Worm (Caenorhabditis elegans): ENCODE results near the gene F18E2.15.

Gene F18E2.15

ce11 chrV:12760913-12761312 lies at the start of gene F18E2.15:
F18E2.15 (minus strand) TSS chrV:12761013.
- TF ChIP-seq ceh-36 (tag; optimal IDR thresholded peaks at IDR 0.05) (no peak), pes-1 (GFP tag; IDR thresholded peaks at IDR 0.05) (no peak), B0310.2 (tag; optimal IDR thresholded peaks at IDR 0.05) (no peak), hnd-1 (tag; optimal IDR thresholded peaks at IDR 0.05) (no peak), tra-4 (tag; optimal IDR thresholded peaks at IDR 0.05) (no peak), sea-1 (GFP tag; conservative IDR thresholded peaks at IDR 0.05) (no peak), F13C5.2 (tag; optimal IDR thresholded peaks at IDR 0.05) (no peak), hmbx-1 (tag; optimal IDR thresholded peaks at IDR 0.05) (no peak), tbx-37 (GFP tag; conservative IDR thresholded peaks at IDR 0.05) (no peak), ets-7 (tag; optimal IDR thresholded peaks at IDR 0.05) (no peak), ama-1 (optimal IDR thresholded peaks at IDR 0.05) (no peak), tbx-11 (GFP tag; IDR thresholded peaks at IDR 0.05) (no peak), scrt-1 (GFP tag; IDR thresholded peaks at IDR 0.05) (no peak), hmg-4 (GFP tag; optimal IDR thresholded peaks at IDR 0.05) (no peak), aly-1 (tag; optimal IDR thresholded peaks at IDR 0.05) (no peak), ceh-13 (GFP tag; optimal IDR thresholded peaks at IDR 0.05) (no peak), flt-1 (GFP tag; IDR thresholded peaks at IDR 0.05) (no peak)

ce11 chrV:12809876-12810275 lies 49.1 kb upstream of the F18E2.15 start, which contains the start of gene ZC443.1:
ZC443.1 (minus strand) TSS chrV:12810080.
- TF ChIP-seq tbx-11 (GFP tag; IDR thresholded peaks at IDR 0.05): no peak
- TF ChIP-seq hmbx-1 (tag; optimal IDR thresholded peaks at IDR 0.05): no peak

- TF ChIP-seq ceh-13 (GFP tag; optimal IDR thresholded peaks at IDR 0.05) (no peak), ama-1 (optimal IDR thresholded peaks at IDR 0.05) (no peak), aly-1 (tag; optimal IDR thresholded peaks at IDR 0.05) (no peak), hmg-4 (GFP tag; optimal IDR thresholded peaks at IDR 0.05) (no peak), hnd-1 (tag; optimal IDR thresholded peaks at IDR 0.05) (no peak)
Measured at ce11 chrV:12806190-12806589, 45.4 kb upstream of the F18E2.15 start, which contains the start of gene ZC443.7. ZC443.7 (plus strand) TSS chrV:12806490.

- TF ChIP-seq hmg-4 (GFP tag; optimal IDR thresholded peaks at IDR 0.05) (no peak), ama-1 (optimal IDR thresholded peaks at IDR 0.05) (no peak), F13C5.2 (tag; optimal IDR thresholded peaks at IDR 0.05) (no peak), B0310.2 (tag; optimal IDR thresholded peaks at IDR 0.05) (no peak), tbx-37 (GFP tag; conservative IDR thresholded peaks at IDR 0.05) (no peak), ceh-13 (GFP tag; optimal IDR thresholded peaks at IDR 0.05) (no peak), flt-1 (GFP tag; IDR thresholded peaks at IDR 0.05) (no peak), hmbx-1 (tag; optimal IDR thresholded peaks at IDR 0.05) (no peak), hnd-1 (tag; optimal IDR thresholded peaks at IDR 0.05) (no peak)
Measured at ce11 chrV:12803274-12803673, 42.5 kb upstream of the F18E2.15 start, which contains the start of gene srbc-45. srbc-45 (plus strand) TSS chrV:12803574.

ce11 chrV:12800171-12800570 lies 39.4 kb upstream of the F18E2.15 start, which contains the start of gene ugt-3:
ugt-3 (minus strand) TSS chrV:12800271.
- TF ChIP-seq B0310.2 (tag; optimal IDR thresholded peaks at IDR 0.05): no peak
- no peak for TF ChIP-seq hmg-4 (GFP tag; optimal IDR thresholded peaks at IDR 0.05)
- TF ChIP-seq tbx-11 (GFP tag; IDR thresholded peaks at IDR 0.05): no peak
- TF ChIP-seq tbx-37 (GFP tag; conservative IDR thresholded peaks at IDR 0.05): no peak
- TF ChIP-seq scrt-1 (GFP tag; IDR thresholded peaks at IDR 0.05): no peak
- no peak for TF ChIP-seq ets-7 (tag; optimal IDR thresholded peaks at IDR 0.05)
- TF ChIP-seq ceh-13 (GFP tag; optimal IDR thresholded peaks at IDR 0.05): no peak
- no peak for TF ChIP-seq hmbx-1 (tag; optimal IDR thresholded peaks at IDR 0.05)
- no peak for TF ChIP-seq flt-1 (GFP tag; IDR thresholded peaks at IDR 0.05)
- TF ChIP-seq aly-1 (tag; optimal IDR thresholded peaks at IDR 0.05): no peak

ce11 chrV:12797992-12798391 lies 37.2 kb upstream of the F18E2.15 start, which contains the start of gene ugt-6:
ugt-6 (minus strand) TSS chrV:12798224.
- TF ChIP-seq aly-1 (tag; optimal IDR thresholded peaks at IDR 0.05) (no peak), tra-4 (tag; optimal IDR thresholded peaks at IDR 0.05) (no peak), hnd-1 (tag; optimal IDR thresholded peaks at IDR 0.05) (no peak), sea-1 (GFP tag; conservative IDR thresholded peaks at IDR 0.05) (no peak), ets-7 (tag; optimal IDR thresholded peaks at IDR 0.05) (no peak), F13C5.2 (tag; optimal IDR thresholded peaks at IDR 0.05) (no peak), hmg-4 (GFP tag; optimal IDR thresholded peaks at IDR 0.05) (no peak), hmbx-1 (tag; optimal IDR thresholded peaks at IDR 0.05) (no peak), flt-1 (GFP tag; IDR thresholded peaks at IDR 0.05) (no peak), B0310.2 (tag; optimal IDR thresholded peaks at IDR 0.05) (no peak), ama-1 (optimal IDR thresholded peaks at IDR 0.05) (no peak), pes-1 (GFP tag; IDR thresholded peaks at IDR 0.05) (no peak), tbx-37 (GFP tag; conservative IDR thresholded peaks at IDR 0.05) (no peak), ceh-36 (tag; optimal IDR thresholded peaks at IDR 0.05) (no peak)

ce11 chrV:12796908-12797490 lies 36.2 kb upstream of the F18E2.15 start:
- TF ChIP-seq aly-1 (tag; optimal IDR thresholded peaks at IDR 0.05) (no peak), sea-1 (GFP tag; conservative IDR thresholded peaks at IDR 0.05) (no peak), B0310.2 (tag; optimal IDR thresholded peaks at IDR 0.05) (no peak), ets-7 (tag; optimal IDR thresholded peaks at IDR 0.05) (no peak), ama-1 (optimal IDR thresholded peaks at IDR 0.05) (no peak), flt-1 (GFP tag; IDR thresholded peaks at IDR 0.05) (no peak), pes-1 (GFP tag; IDR thresholded peaks at IDR 0.05) (no peak), hnd-1 (tag; optimal IDR thresholded peaks at IDR 0.05) (no peak), tra-4 (tag; optimal IDR thresholded peaks at IDR 0.05) (no peak), ceh-13 (GFP tag; optimal IDR thresholded peaks at IDR 0.05) (no peak), F13C5.2 (tag; optimal IDR thresholded peaks at IDR 0.05) (no peak), tbx-11 (GFP tag; IDR thresholded peaks at IDR 0.05) (no peak), scrt-1 (GFP tag; IDR thresholded peaks at IDR 0.05) (no peak)

- TF ChIP-seq pes-1 (GFP tag; IDR thresholded peaks at IDR 0.05) (no peak), tbx-37 (GFP tag; conservative IDR thresholded peaks at IDR 0.05) (no peak), ama-1 (optimal IDR thresholded peaks at IDR 0.05) (no peak), tra-4 (tag; optimal IDR thresholded peaks at IDR 0.05) (no peak), ceh-13 (GFP tag; optimal IDR thresholded peaks at IDR 0.05) (no peak), ets-7 (tag; optimal IDR thresholded peaks at IDR 0.05) (no peak), hmbx-1 (tag; optimal IDR thresholded peaks at IDR 0.05) (no peak), F13C5.2 (tag; optimal IDR thresholded peaks at IDR 0.05) (no peak), aly-1 (tag; optimal IDR thresholded peaks at IDR 0.05) (no peak), hnd-1 (tag; optimal IDR thresholded peaks at IDR 0.05) (no peak), hmg-4 (GFP tag; optimal IDR thresholded peaks at IDR 0.05) (no peak), B0310.2 (tag; optimal IDR thresholded peaks at IDR 0.05) (no peak), ceh-36 (tag; optimal IDR thresholded peaks at IDR 0.05) (no peak), scrt-1 (GFP tag; IDR thresholded peaks at IDR 0.05) (no peak), tbx-11 (GFP tag; IDR thresholded peaks at IDR 0.05) (no peak), sea-1 (GFP tag; conservative IDR thresholded peaks at IDR 0.05) (no peak), flt-1 (GFP tag; IDR thresholded peaks at IDR 0.05) (no peak)
Measured at ce11 chrV:12795927-12796326, 35.1 kb upstream of the F18E2.15 start.

All from whole organism, early embryonic.